Worm (Caenorhabditis elegans): ENCODE results near the gene C53A5.13.

ce11 chrV:14599972-14600371, 53.3 kb downstream of the C53A5.13 start, which contains the start of gene glb-22:
- TF ChIP-seq unc-55 (GFP tag; optimal IDR thresholded peaks at IDR 0.05) (no peak), pha-4 (tag; optimal IDR thresholded peaks at IDR 0.05) (no peak)
